Worm (Caenorhabditis elegans): ENCODE results near the gene cnb-1.

- TF ChIP-seq lin-39 (tag; optimal IDR thresholded peaks at IDR 0.05) = no peak
- TF ChIP-seq nhr-43 (tag; optimal IDR thresholded peaks at IDR 0.05; ENCODE audit: poor library complexity, severe bottlenecking) = no peak
- no peak for TF ChIP-seq daf-12 (tag; optimal IDR thresholded peaks at IDR 0.05)
- no peak for TF ChIP-seq elt-3 (tag; optimal IDR thresholded peaks at IDR 0.05)
- TF ChIP-seq nhr-237 (tag; optimal IDR thresholded peaks at IDR 0.05) = no peak
- no peak for TF ChIP-seq nhr-25 (tag; optimal IDR thresholded peaks at IDR 0.05)
- no peak for TF ChIP-seq nhr-11 (tag; optimal IDR thresholded peaks at IDR 0.05)
- no peak for TF ChIP-seq fkh-10 (GFP tag; optimal IDR thresholded peaks at IDR 0.05)
- no peak for TF ChIP-seq pqm-1 (tag; optimal IDR thresholded peaks at IDR 0.05)
- no peak for TF ChIP-seq ztf-11 (tag; optimal IDR thresholded peaks at IDR 0.05)
- TF ChIP-seq snpc-4 (tag; optimal IDR thresholded peaks at IDR 0.05) = no peak
- no peak for TF ChIP-seq nhr-76 (tag; optimal IDR thresholded peaks at IDR 0.05)
Observed at ce11 chrV:11398616-11399015, 23.1 kb downstream of the cnb-1 start, which contains the start of gene nas-17.

Measured in whole organism, L3 larva.